Worm (Caenorhabditis elegans) whole organism, L1 larva: ENCODE results near the gene E02H1.6.

Experiments
- aha-1 ChIP-seq: fragments of 150-350 bp; optimal IDR thresholded peaks from 2 replicates; lab custom pipeline; 2014; ENCODE audit warnings: missing biosample characterization, missing genetic modification characterization
- ama-1 ChIP-seq: fragments of 150-350 bp; optimal IDR thresholded peaks from 2 replicates; lab custom pipeline; 2014
- blmp-1 ChIP-seq: fragments of 150-350 bp; optimal IDR thresholded peaks from 2 replicates; lab custom pipeline; 2014; ENCODE audit warnings: missing biosample characterization, missing genetic modification characterization
- dpl-1 ChIP-seq, 3 experiments: fragments of 150-350 bp in 2 of 3; sonication (generic microtip) in 1 of 3; optimal IDR thresholded peaks; 2 replicates each; lab custom pipeline; 2014 to 2017; ENCODE audit warnings: missing biosample characterization in 3 of 3, missing genetic modification characterization in 3 of 3, missing genetic modification reagents in 3 of 3
- egl-27 ChIP-seq, 2 experiments: fragments of 150-350 bp in 1 of 2; sonication (generic microtip); optimal IDR thresholded peaks; 3 replicates each; lab custom pipeline; 2017 to 2018; ENCODE audit warnings: missing biosample characterization in 2 of 2, missing genetic modification characterization in 2 of 2, missing genetic modification reagents in 2 of 2
- nhr-12 ChIP-seq: sonication (generic microtip); optimal IDR thresholded peaks from 2 replicates; lab custom pipeline; 2017; ENCODE audit warnings: missing biosample characterization, missing genetic modification characterization
- pag-3 ChIP-seq: sonication (generic microtip); optimal IDR thresholded peaks from 2 replicates; lab custom pipeline; 2017; ENCODE audit warnings: missing genetic modification characterization, mild to moderate bottlenecking, missing compliant biosample characterization, antibody characterized with exemption, borderline replicate concordance; ENCODE audit not compliant: insufficient read depth
- sox-4 ChIP-seq: sonication (generic microtip); optimal IDR thresholded peaks from 2 replicates; lab custom pipeline; 2016; ENCODE audit warnings: missing genetic modification characterization, missing compliant biosample characterization
- ztf-11 ChIP-seq, 2 experiments: sonication (generic microtip); optimal IDR thresholded peaks; 2 replicates each; lab custom pipeline; 2016 to 2017; ENCODE audit warnings: missing genetic modification characterization in 2 of 2, missing biosample characterization in 1 of 2, missing compliant biosample characterization in 1 of 2

ce11 chrII:9600022-9600722 is 3.7 kb downstream of the E02H1.6 start:
- no peak for TF ChIP-seq blmp-1 (tag; lab: Kevin White, UChicago)
- TF ChIP-seq pag-3 (tag; lab: Kevin White, UChicago) = no peak
- TF ChIP-seq aha-1 (tag; lab: Kevin White, UChicago) = no peak
- TF ChIP-seq nhr-12 (tag; lab: Kevin White, UChicago) = no peak
- no peak for TF ChIP-seq ama-1
- no peak for TF ChIP-seq dpl-1 (GFP tag; optimal IDR thresholded peaks at IDR 0.05; lab: Kevin White, UChicago)
- TF ChIP-seq ztf-11 (tag; optimal IDR thresholded peaks at IDR 0.05; lab: Kevin White, UChicago) = no peak
- TF ChIP-seq sox-4 (tag; lab: Kevin White, UChicago) = no peak
- no peak for TF ChIP-seq egl-27 (tag; optimal IDR thresholded peaks at IDR 0.05; lab: Kevin White, UChicago)
